Fruit fly (Drosophila melanogaster) whole organism, embryonic: ENCODE measurements around the gene CG13670.

Experiments used
- CG1529 ChIP-seq: fragments of 200-800 bp; sonication (Bioruptor generic); optimal IDR thresholded peaks from 3 replicates; lab custom pipeline; 2018; ENCODE audit warnings: missing biosample characterization, missing genetic modification characterization
- CG17328 ChIP-seq: fragments of 200-800 bp; sonication (Bioruptor generic); IDR thresholded peaks from 2 replicates; pipeline ENCODE4 v1.3.6; 2022; ENCODE audit warnings: missing biosample characterization, missing genetic modification characterization
- CG6272 ChIP-seq: fragments of 200-800 bp; sonication (Bioruptor generic); IDR thresholded peaks from 2 replicates; pipeline ENCODE4 v1.3.6; 2022; ENCODE audit warnings: missing biosample characterization, missing genetic modification characterization
- CG8478 ChIP-seq: fragments of >200 bp; optimal IDR thresholded peaks from 2 replicates; lab custom pipeline; 2018
- Chrac-16 ChIP-seq: fragments of 200-800 bp; sonication (Bioruptor generic); optimal IDR thresholded peaks from 3 replicates; lab custom pipeline; 2016; ENCODE audit warnings: missing biosample characterization, missing genetic modification characterization
- Gug ChIP-seq: fragments of 200-800 bp; sonication (Bioruptor generic); IDR thresholded peaks from 4 replicates; pipeline ENCODE4 v1.3.6; 2022; ENCODE audit warnings: missing biosample characterization, missing genetic modification characterization
- Hand ChIP-seq: fragments of 200-800 bp; sonication (Bioruptor generic); optimal IDR thresholded peaks from 2 replicates; lab custom pipeline; 2017; ENCODE audit warnings: mild to moderate bottlenecking, missing biosample characterization, missing genetic modification reagents, missing genetic modification characterization
- Hr39 ChIP-seq: fragments of >200 bp; optimal IDR thresholded peaks from 2 replicates; lab custom pipeline; 2017
- NC2α ChIP-seq: fragments of 200-800 bp; sonication (Bioruptor generic); optimal IDR thresholded peaks from 2 replicates; lab custom pipeline; 2016; ENCODE audit warnings: missing biosample characterization, missing genetic modification characterization

DNA sequence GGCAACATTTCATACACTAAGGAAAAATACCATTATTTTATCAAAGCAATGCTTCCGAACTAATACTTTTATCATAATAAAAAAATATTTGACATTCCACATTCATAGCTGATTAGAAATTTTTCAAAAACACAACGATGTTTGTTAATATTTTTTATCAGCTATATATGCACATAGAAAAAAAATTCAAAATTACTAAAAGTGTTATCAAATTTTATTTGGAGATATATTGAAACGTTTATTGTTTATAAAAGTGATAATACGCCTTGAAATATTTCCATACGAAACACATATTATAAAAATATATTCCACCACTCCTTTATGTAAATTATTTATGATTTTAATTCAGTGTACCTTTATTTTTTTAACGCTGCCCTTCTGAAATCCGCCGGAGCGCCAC, 34.8 kb upstream of the CG13670 start:
- TF ChIP-seq NC2α (no peak), Hr39 (no peak), Gug (GFP tag; lab: Robert Waterston, UW) (no peak), CG8478 (no peak), CG6272 (GFP tag; lab: Robert Waterston, UW) (no peak), Chrac-16 (GFP tag; lab: Kevin White, UChicago) (no peak), Hand (GFP tag; lab: Kevin White, UChicago) (no peak), CG1529 (GFP tag; lab: Kevin White, UChicago) (no peak), CG17328 (GFP tag; lab: Robert Waterston, UW) (no peak)
